Fruit fly (Drosophila melanogaster) whole organism, embryonic: ENCODE measurements around the gene CG4820.
A peak's percentile ranks its signal among the peaks of the same experiment; 100 is the strongest.

Source experiments
- CG1024 ChIP-seq: fragments of 200-800 bp; sonication (Bioruptor generic); IDR thresholded peaks from 2 replicates; pipeline ENCODE4 v1.3.6; 2022; ENCODE audit warnings: missing biosample characterization, missing genetic modification characterization
- CG14014 ChIP-seq: fragments of 200-800 bp; sonication (Bioruptor generic); IDR thresholded peaks from 2 replicates; pipeline ENCODE4 v1.3.6; 2022; ENCODE audit warnings: missing biosample characterization, missing genetic modification characterization
- CG17802 ChIP-seq: fragments of 200-800 bp; sonication (Bioruptor generic); optimal IDR thresholded peaks from 2 replicates; lab custom pipeline; 2018; ENCODE audit warnings: missing biosample characterization, mild to moderate bottlenecking, missing genetic modification characterization, moderate library complexity
- CG18011 ChIP-seq: fragments of 200-800 bp; sonication (Bioruptor generic); optimal IDR thresholded peaks from 2 replicates; lab custom pipeline; 2017; ENCODE audit warnings: missing biosample characterization, missing genetic modification characterization, mild to moderate bottlenecking, moderate library complexity, missing genotype
- CG1832 ChIP-seq: fragments of 200-800 bp; sonication (Bioruptor generic); optimal IDR thresholded peaks from 2 replicates; lab custom pipeline; 2017; ENCODE audit warnings: missing biosample characterization, mild to moderate bottlenecking, missing genetic modification characterization, inconsistent platforms
- CG18764 ChIP-seq: fragments of 200-800 bp; sonication (Bioruptor generic); optimal IDR thresholded peaks from 3 replicates; lab custom pipeline; 2016; ENCODE audit warnings: missing biosample characterization, missing genetic modification characterization
- CG2120 ChIP-seq: fragments of 200-800 bp; sonication (Bioruptor generic); optimal IDR thresholded peaks from 3 replicates; lab custom pipeline; 2016; ENCODE audit warnings: missing biosample characterization, missing genetic modification characterization
- CG32772 ChIP-seq: fragments of 200-800 bp; sonication (Bioruptor generic); IDR thresholded peaks from 2 replicates; pipeline ENCODE4 v1.3.6; 2022; ENCODE audit warnings: missing biosample characterization, missing genetic modification characterization
- CG3407 ChIP-seq: fragments of 200-800 bp; sonication (Bioruptor generic); optimal IDR thresholded peaks from 2 replicates; lab custom pipeline; 2018; ENCODE audit warnings: missing biosample characterization, mild to moderate bottlenecking, missing genetic modification characterization
- CG6854 ChIP-seq: fragments of 200-800 bp; sonication (Bioruptor generic); optimal IDR thresholded peaks from 3 replicates; lab custom pipeline; 2017; ENCODE audit warnings: missing biosample characterization, mild to moderate bottlenecking, missing genetic modification characterization
- CG7372 ChIP-seq: fragments of 200-800 bp; sonication (Bioruptor generic); IDR thresholded peaks from 2 replicates; pipeline ENCODE4 v1.3.6; 2022; ENCODE audit warnings: missing biosample characterization, missing genetic modification characterization
- CG7556 ChIP-seq: fragments of 200-800 bp; sonication (Bioruptor generic); optimal IDR thresholded peaks from 2 replicates; lab custom pipeline; 2017; ENCODE audit warnings: missing biosample characterization, mild to moderate bottlenecking, missing genetic modification characterization
- CG8281 ChIP-seq: fragments of 200-800 bp; sonication (Bioruptor generic); optimal IDR thresholded peaks from 2 replicates; lab custom pipeline; 2018; ENCODE audit warnings: missing biosample characterization, mild to moderate bottlenecking, missing genetic modification characterization, moderate library complexity
- CG9215 ChIP-seq: fragments of 200-800 bp; sonication (Bioruptor generic); IDR thresholded peaks from 2 replicates; pipeline ENCODE4 v1.3.6; 2022; ENCODE audit warnings: missing biosample characterization, missing genetic modification characterization
- CG9727 ChIP-seq: fragments of 200-800 bp; sonication (Bioruptor generic); optimal IDR thresholded peaks from 3 replicates; lab custom pipeline; 2017; ENCODE audit warnings: missing biosample characterization, mild to moderate bottlenecking, missing genetic modification characterization
- CHES-1-like ChIP-seq: fragments of 200-800 bp; sonication (Bioruptor generic); optimal IDR thresholded peaks from 2 replicates; lab custom pipeline; 2016; ENCODE audit warnings: missing biosample characterization, missing genetic modification characterization
- CrebB ChIP-seq: fragments of 200-800 bp; sonication (Bioruptor generic); optimal IDR thresholded peaks from 3 replicates; lab custom pipeline; 2018; ENCODE audit warnings: missing biosample characterization, mild to moderate bottlenecking, missing genetic modification characterization
- E2f1 ChIP-seq: fragments of 200-800 bp; sonication (Bioruptor generic); IDR thresholded peaks from 2 replicates; pipeline ENCODE4 v1.3.6; 2022; ENCODE audit warnings: missing biosample characterization, missing genetic modification characterization
- Hmx ChIP-seq: fragments of 200-800 bp; sonication (Bioruptor generic); optimal IDR thresholded peaks from 2 replicates; lab custom pipeline; 2016; ENCODE audit warnings: missing biosample characterization, missing genetic modification characterization
- MESR4 ChIP-seq: fragments of 200-800 bp; sonication (Bioruptor generic); optimal IDR thresholded peaks from 2 replicates; lab custom pipeline; 2018; ENCODE audit warnings: missing biosample characterization, mild to moderate bottlenecking, missing genetic modification characterization, moderate library complexity
- NfI ChIP-seq: fragments of 200-800 bp; sonication (Bioruptor generic); optimal IDR thresholded peaks from 3 replicates; lab custom pipeline; 2018; ENCODE audit warnings: missing biosample characterization, mild to moderate bottlenecking, missing genetic modification characterization, moderate library complexity
- Oli ChIP-seq: fragments of 200-800 bp; sonication (Bioruptor generic); optimal IDR thresholded peaks from 2 replicates; lab custom pipeline; 2018; ENCODE audit warnings: missing biosample characterization, mild to moderate bottlenecking, missing genetic modification characterization, moderate library complexity
- PHDP ChIP-seq: fragments of 200-800 bp; sonication (Bioruptor generic); optimal IDR thresholded peaks from 3 replicates; lab custom pipeline; 2018; ENCODE audit warnings: missing biosample characterization, mild to moderate bottlenecking, missing genetic modification characterization, moderate library complexity
- Stat92E ChIP-seq, 3 experiments: fragments of >200 bp in 2 of 3; fragments of 200-800 bp in 1 of 3; sonication (Bioruptor generic) in 1 of 3; optimal IDR thresholded peaks; 2 replicates each; lab custom pipeline; 2017 to 2019; ENCODE audit warnings: missing biosample characterization in 3 of 3, missing genetic modification characterization in 3 of 3, mild to moderate bottlenecking in 1 of 3, moderate library complexity in 1 of 3
- TFAM ChIP-seq: fragments of 200-800 bp; sonication (Bioruptor generic); optimal IDR thresholded peaks from 2 replicates; lab custom pipeline; 2017; ENCODE audit warnings: missing biosample characterization, missing genetic modification characterization, inconsistent platforms
- Taf1 ChIP-seq: fragments of 200-800 bp; sonication (Bioruptor generic); IDR thresholded peaks from 2 replicates; pipeline ENCODE4 v1.3.6; 2022; ENCODE audit warnings: missing biosample characterization, missing genetic modification characterization
- Vsx1 ChIP-seq: fragments of 200-800 bp; sonication (Bioruptor generic); optimal IDR thresholded peaks from 2 replicates; lab custom pipeline; 2017; ENCODE audit warnings: missing biosample characterization, mild to moderate bottlenecking, missing genetic modification characterization, missing genetic modification reagents
- Xrp1 ChIP-seq: fragments of 200-800 bp; sonication (Bioruptor generic); IDR thresholded peaks from 2 replicates; pipeline ENCODE4 v1.3.6; 2022; ENCODE audit warnings: missing biosample characterization, missing genetic modification characterization
- al ChIP-seq: fragments of 200-800 bp; sonication (Bioruptor generic); IDR thresholded peaks from 2 replicates; pipeline ENCODE4 v1.3.6; 2022; ENCODE audit warnings: missing biosample characterization, missing genetic modification characterization
- ato ChIP-seq: fragments of 200-800 bp; sonication (Bioruptor generic); IDR thresholded peaks from 2 replicates; pipeline ENCODE4 v1.3.6; 2022; ENCODE audit warnings: missing biosample characterization, missing genetic modification characterization; ENCODE audit not compliant: partially characterized antibody
- bigmax ChIP-seq: fragments of 200-800 bp; sonication (Bioruptor generic); optimal IDR thresholded peaks from 2 replicates; lab custom pipeline; 2018; ENCODE audit warnings: missing biosample characterization, mild to moderate bottlenecking, missing genetic modification characterization
- bowl ChIP-seq: fragments of 200-800 bp; sonication (Bioruptor generic); IDR thresholded peaks from 2 replicates; pipeline ENCODE4 v1.3.6; 2022; ENCODE audit warnings: missing biosample characterization, missing genetic modification characterization
- bsh ChIP-seq, 2 experiments: fragments of 200-800 bp; sonication (Bioruptor generic); optimal IDR thresholded peaks; 2 replicates each; lab custom pipeline; 2017 to 2018; ENCODE audit warnings: mild to moderate bottlenecking in 2 of 2, missing biosample characterization in 2 of 2, missing genetic modification characterization in 2 of 2, moderate library complexity in 1 of 2
- dmrt11E ChIP-seq: fragments of 200-800 bp; sonication (Bioruptor generic); optimal IDR thresholded peaks from 3 replicates; lab custom pipeline; 2018; ENCODE audit warnings: missing biosample characterization, mild to moderate bottlenecking, missing genetic modification characterization, moderate library complexity
- ewg ChIP-seq: fragments of 200-800 bp; sonication (Bioruptor generic); optimal IDR thresholded peaks from 3 replicates; lab custom pipeline; 2017; ENCODE audit warnings: mild to moderate bottlenecking, missing biosample characterization, missing genetic modification reagents, missing genetic modification characterization
- gem ChIP-seq: fragments of 200-800 bp; sonication (Bioruptor generic); optimal IDR thresholded peaks from 2 replicates; lab custom pipeline; 2019; ENCODE audit warnings: missing biosample characterization, mild to moderate bottlenecking, missing genetic modification characterization, moderate library complexity
- grn ChIP-seq: fragments of 200-800 bp; sonication (Bioruptor generic); optimal IDR thresholded peaks from 3 replicates; lab custom pipeline; 2017; ENCODE audit warnings: missing biosample characterization, missing genetic modification characterization
- h ChIP-seq: fragments of >200 bp; optimal IDR thresholded peaks from 2 replicates; lab custom pipeline; 2017
- jing ChIP-seq: fragments of 200-800 bp; sonication (Bioruptor generic); optimal IDR thresholded peaks from 2 replicates; lab custom pipeline; 2018; ENCODE audit warnings: missing biosample characterization, mild to moderate bottlenecking, missing genetic modification characterization
- lola ChIP-seq, 3 experiments: fragments of >200 bp in 2 of 3; fragments of 200-800 bp in 1 of 3; sonication (Bioruptor generic) in 1 of 3; optimal IDR thresholded peaks; 2 replicates each; lab custom pipeline; 2017 to 2019; ENCODE audit warnings: missing biosample characterization in 3 of 3, missing genetic modification characterization in 3 of 3, mild to moderate bottlenecking in 1 of 3, moderate library complexity in 1 of 3
- luna ChIP-seq: fragments of 200-800 bp; sonication (Bioruptor generic); optimal IDR thresholded peaks from 2 replicates; lab custom pipeline; 2016; ENCODE audit warnings: missing biosample characterization, missing genetic modification characterization
- nmo ChIP-seq: fragments of 200-800 bp; sonication (Bioruptor generic); optimal IDR thresholded peaks from 2 replicates; lab custom pipeline; 2018; ENCODE audit warnings: missing biosample characterization, mild to moderate bottlenecking, missing genetic modification characterization, moderate library complexity
- nom ChIP-seq: fragments of 200-800 bp; sonication (Bioruptor generic); optimal IDR thresholded peaks from 2 replicates; lab custom pipeline; 2017; ENCODE audit warnings: missing biosample characterization, missing genetic modification characterization, mild to moderate bottlenecking, moderate library complexity, missing genetic modification reagents
- otp ChIP-seq: fragments of 200-800 bp; sonication (Bioruptor generic); IDR thresholded peaks from 3 replicates; pipeline ENCODE4, ENCODE4 v1.3.6; 2022; ENCODE audit warnings: missing biosample characterization, missing genetic modification characterization
- prd ChIP-seq, 3 experiments: fragments of >200 bp in 2 of 3; fragments of 200-800 bp in 1 of 3; sonication (Bioruptor generic) in 1 of 3; optimal IDR thresholded peaks in 2 of 3; IDR thresholded peaks in 1 of 3; 2 replicates in 2 of 3; 3 replicates in 1 of 3; pipeline versions ENCODE4 v1.3.6 to Lab custom; 2017 to 2022; ENCODE audit warnings: missing biosample characterization in 1 of 3, missing genetic modification characterization in 1 of 3
- pros ChIP-seq: fragments of 200-800 bp; sonication (Bioruptor generic); optimal IDR thresholded peaks from 3 replicates; lab custom pipeline; 2019; ENCODE audit warnings: missing biosample characterization, mild to moderate bottlenecking, missing genetic modification characterization, moderate library complexity
- ranshi ChIP-seq: fragments of 200-800 bp; sonication (Bioruptor generic); IDR thresholded peaks from 2 replicates; pipeline ENCODE4 v1.3.6; 2022; ENCODE audit warnings: missing biosample characterization, missing genetic modification characterization
- sens-2 ChIP-seq: fragments of 200-800 bp; sonication (Bioruptor generic); IDR thresholded peaks from 2 replicates; pipeline ENCODE4 v1.3.6; 2022; ENCODE audit warnings: missing biosample characterization, missing genetic modification characterization
- seq ChIP-seq: fragments of 200-800 bp; sonication (Bioruptor generic); IDR thresholded peaks from 2 replicates; pipeline ENCODE4 v1.3.6; 2022; ENCODE audit warnings: missing biosample characterization, missing genetic modification characterization
- so ChIP-seq: fragments of 200-800 bp; sonication (Bioruptor generic); IDR thresholded peaks from 3 replicates; pipeline ENCODE4 v1.3.6; 2022; ENCODE audit warnings: missing biosample characterization, missing genetic modification characterization
- zen ChIP-seq: fragments of 200-800 bp; sonication (Bioruptor generic); optimal IDR thresholded peaks from 3 replicates; lab custom pipeline; 2018; ENCODE audit warnings: missing biosample characterization, mild to moderate bottlenecking, missing genetic modification characterization, moderate library complexity

The CG4820 gene

DNA sequence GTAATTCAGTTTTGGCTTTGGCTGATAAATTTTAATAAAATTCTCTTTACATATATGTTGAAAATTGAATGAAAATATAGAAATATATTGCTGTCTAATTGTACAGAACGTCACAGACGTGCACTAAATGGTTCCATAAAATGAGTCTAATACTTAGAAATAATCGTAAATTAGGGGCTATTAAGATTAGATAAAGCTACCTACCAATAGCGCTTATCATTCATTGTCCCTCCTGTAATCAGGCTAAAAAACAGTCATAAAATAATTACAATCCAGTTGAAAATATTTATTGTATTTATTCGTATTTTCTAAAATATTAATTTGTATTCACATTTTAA lies 43.2 kb upstream of the CG4820 start (continued):
- TF ChIP-seq CG9727 (no peak), dmrt11E (tag; lab: Kevin White, UChicago) (no peak), Oli (tag; lab: Kevin White, UChicago) (no peak), lola (GFP tag; optimal IDR thresholded peaks at IDR 0.05; lab: Kevin White, UChicago) (no peak), CG17802 (no peak), CG7556 (GFP tag; lab: Kevin White, UChicago) (no peak), sens-2 (GFP tag; lab: Robert Waterston, UW) (no peak), seq (GFP tag; lab: Robert Waterston, UW) (no peak), gem (tag; lab: Kevin White, UChicago) (no peak), nmo (GFP tag; lab: Kevin White, UChicago) (no peak), h (lab: Kevin White, UChicago) (no peak), TFAM (GFP tag; lab: Kevin White, UChicago) (no peak), bigmax (GFP tag; lab: Kevin White, UChicago) (no peak), Vsx1 (GFP tag; lab: Kevin White, UChicago) (peak; percentile 72), CG1024 (no peak), so (GFP tag; lab: Robert Waterston, UW) (no peak), Xrp1 (GFP tag; lab: Robert Waterston, UW) (no peak), MESR4 (GFP tag; lab: Kevin White, UChicago) (no peak), Stat92E (GFP tag; optimal IDR thresholded peaks at IDR 0.05; lab: Kevin White, UChicago) (no peak), ewg (GFP tag; lab: Kevin White, UChicago) (no peak), jing (GFP tag; lab: Kevin White, UChicago) (no peak), pros (GFP tag; lab: Kevin White, UChicago) (no peak), Taf1 (GFP tag; lab: Robert Waterston, UW) (no peak), zen (tag; lab: Kevin White, UChicago) (no peak), CG8281 (tag; lab: Kevin White, UChicago) (no peak), bsh (GFP tag; optimal IDR thresholded peaks at IDR 0.05; lab: Kevin White, UChicago) (no peak), prd (optimal IDR thresholded peaks at IDR 0.05; lab: Kevin White, UChicago) (no peak), prd (GFP tag; IDR thresholded peaks at IDR 0.05; lab: Robert Waterston, UW) (no peak), nom (no peak), CG18764 (GFP tag; lab: Kevin White, UChicago) (no peak), PHDP (tag; lab: Kevin White, UChicago) (peak; percentile 62), CrebB (tag; lab: Kevin White, UChicago) (peak; percentile 9), CG6854 (GFP tag; lab: Kevin White, UChicago) (no peak), bowl (GFP tag; lab: Robert Waterston, UW) (no peak), Hmx (GFP tag; lab: Kevin White, UChicago) (no peak), CG32772 (GFP tag; lab: Robert Waterston, UW) (no peak), CG9215 (GFP tag; lab: Robert Waterston, UW) (no peak), luna (GFP tag; lab: Kevin White, UChicago) (no peak), CG14014 (GFP tag; lab: Robert Waterston, UW) (no peak), CG2120 (GFP tag; lab: Kevin White, UChicago) (no peak), CG1832 (GFP tag; lab: Kevin White, UChicago) (no peak), CG3407 (GFP tag; lab: Kevin White, UChicago) (no peak), E2f1 (GFP tag; lab: Robert Waterston, UW) (no peak), CHES-1-like (GFP tag; lab: Kevin White, UChicago) (no peak), NfI (GFP tag; lab: Kevin White, UChicago) (no peak), al (GFP tag; lab: Robert Waterston, UW) (no peak), otp (GFP tag; lab: Robert Waterston, UW) (no peak), grn (GFP tag; lab: Kevin White, UChicago) (peak; percentile 29), CG7372 (no peak), CG18011 (GFP tag; lab: Kevin White, UChicago) (no peak), ranshi (no peak), ato (GFP tag; lab: Robert Waterston, UW) (no peak)
